Worm (Caenorhabditis elegans) whole organism, L3 larva: ENCODE measurements around the gene C46C2.6.
"Not testable (repeated sequence)": the region's sequence is repeated elsewhere in the genome, so short reads cannot be mapped to it uniquely, and the experiment has no call there.

Experiments
- R02D3.7 ChIP-seq: fragments of 150-350 bp; optimal IDR thresholded peaks from 2 replicates; lab custom pipeline; 2014; ENCODE audit warnings: missing biosample characterization, missing genetic modification characterization
- ZK546.5 ChIP-seq: sonication (generic microtip); optimal IDR thresholded peaks from 2 replicates; lab custom pipeline; 2017; ENCODE audit warnings: missing biosample characterization, missing genetic modification characterization
- aly-2 ChIP-seq: fragments of 150-350 bp; optimal IDR thresholded peaks from 2 replicates; lab custom pipeline; 2014; ENCODE audit warnings: missing biosample characterization, missing genetic modification characterization
- ama-1 ChIP-seq: fragments of 150-350 bp; optimal IDR thresholded peaks from 2 replicates; lab custom pipeline; 2018
- ceh-16 ChIP-seq: sonication (generic microtip); optimal IDR thresholded peaks from 2 replicates; lab custom pipeline; 2017; ENCODE audit warnings: missing biosample characterization, missing genetic modification characterization
- ceh-28 ChIP-seq: fragments of 150-350 bp; optimal IDR thresholded peaks from 2 replicates; lab custom pipeline; 2014; ENCODE audit warnings: missing biosample characterization, missing genetic modification reagents, missing genetic modification characterization
- ceh-82 ChIP-seq: fragments of 150-350 bp; optimal IDR thresholded peaks from 2 replicates; lab custom pipeline; 2014; ENCODE audit warnings: missing biosample characterization, missing genetic modification characterization
- ceh-9 ChIP-seq: sonication (generic microtip); optimal IDR thresholded peaks from 2 replicates; lab custom pipeline; 2018; ENCODE audit warnings: missing biosample characterization, missing genetic modification characterization
- egl-27 ChIP-seq: sonication (generic microtip); optimal IDR thresholded peaks from 4 replicates; lab custom pipeline; 2017; ENCODE audit warnings: missing biosample characterization, missing genetic modification reagents, missing genetic modification characterization
- egl-5 ChIP-seq: fragments of 150-350 bp; optimal IDR thresholded peaks from 2 replicates; lab custom pipeline; 2017; ENCODE audit warnings: missing biosample characterization, missing genetic modification reagents, missing genetic modification characterization, inconsistent platforms
- elt-1 ChIP-seq: fragments of 150-350 bp; optimal IDR thresholded peaks from 2 replicates; lab custom pipeline; 2014; ENCODE audit warnings: missing biosample characterization, missing genetic modification characterization
- elt-2 ChIP-seq: sonication (generic microtip); optimal IDR thresholded peaks from 2 replicates; lab custom pipeline; 2016; ENCODE audit warnings: missing genetic modification reagents, mild to moderate bottlenecking, missing genetic modification characterization, missing compliant biosample characterization
- fkh-10 ChIP-seq: sonication (generic microtip); optimal IDR thresholded peaks from 2 replicates; lab custom pipeline; 2017; ENCODE audit warnings: missing biosample characterization, missing genetic modification reagents, missing genetic modification characterization
- hmg-11 ChIP-seq: sonication (generic microtip); optimal IDR thresholded peaks from 2 replicates; lab custom pipeline; 2016; ENCODE audit warnings: missing genetic modification characterization, missing compliant biosample characterization
- jun-1 ChIP-seq: fragments of 150-350 bp; optimal IDR thresholded peaks from 2 replicates; lab custom pipeline; 2014; ENCODE audit warnings: missing biosample characterization, missing genetic modification reagents, missing genetic modification characterization
- lin-15B ChIP-seq: fragments of 150-350 bp; optimal IDR thresholded peaks from 2 replicates; lab custom pipeline; 2014; ENCODE audit warnings: missing biosample characterization, missing genetic modification characterization
- lin-39 ChIP-seq: fragments of 150-350 bp; optimal IDR thresholded peaks from 2 replicates; lab custom pipeline; 2018; ENCODE audit warnings: missing biosample characterization, missing genetic modification reagents, missing genetic modification characterization
- lsy-12 ChIP-seq: sonication (generic microtip); optimal IDR thresholded peaks from 2 replicates; lab custom pipeline; 2016; ENCODE audit warnings: mild to moderate bottlenecking, missing genetic modification characterization, missing compliant biosample characterization
- mml-1 ChIP-seq: fragments of 150-350 bp; sonication (generic microtip); optimal IDR thresholded peaks from 3 replicates; lab custom pipeline; 2014; ENCODE audit warnings: missing biosample characterization, missing genetic modification characterization
- nfya-1 ChIP-seq: sonication (generic microtip); optimal IDR thresholded peaks from 2 replicates; lab custom pipeline; 2017; ENCODE audit warnings: missing genetic modification characterization, mild to moderate bottlenecking, missing compliant biosample characterization, antibody characterized with exemption, moderate library complexity; ENCODE audit not compliant: insufficient read depth
- nhr-23 ChIP-seq: fragments of 150-350 bp; optimal IDR thresholded peaks from 2 replicates; lab custom pipeline; 2014; ENCODE audit warnings: missing biosample characterization, missing genetic modification reagents, missing genetic modification characterization
- nhr-25 ChIP-seq: sonication (generic microtip); optimal IDR thresholded peaks from 2 replicates; lab custom pipeline; 2017; ENCODE audit warnings: missing biosample characterization, missing genetic modification characterization
- nhr-28 ChIP-seq: fragments of 150-350 bp; optimal IDR thresholded peaks from 2 replicates; lab custom pipeline; 2014; ENCODE audit warnings: missing biosample characterization, missing genetic modification characterization
- nhr-43 ChIP-seq: sonication (generic microtip); optimal IDR thresholded peaks from 2 replicates; lab custom pipeline; 2016; ENCODE audit warnings: mild to moderate bottlenecking, missing genetic modification characterization, missing compliant biosample characterization; ENCODE audit not compliant: poor library complexity, severe bottlenecking
- nhr-76 ChIP-seq: fragments of 150-350 bp; sonication (generic microtip); optimal IDR thresholded peaks from 5 replicates; lab custom pipeline; 2014; ENCODE audit warnings: missing biosample characterization, missing genetic modification characterization
- nhr-77 ChIP-seq: fragments of 150-350 bp; optimal IDR thresholded peaks from 2 replicates; lab custom pipeline; 2014; ENCODE audit warnings: missing biosample characterization, missing genetic modification characterization
- pha-4 ChIP-seq: fragments of 150-350 bp; optimal IDR thresholded peaks from 2 replicates; lab custom pipeline; 2014; ENCODE audit warnings: missing biosample characterization, missing genetic modification reagents, missing genetic modification characterization
- pqm-1 ChIP-seq: fragments of 150-350 bp; optimal IDR thresholded peaks from 2 replicates; lab custom pipeline; 2017; ENCODE audit warnings: missing biosample characterization, missing genetic modification characterization, inconsistent platforms
- snpc-4 ChIP-seq: fragments of 150-350 bp; optimal IDR thresholded peaks from 2 replicates; lab custom pipeline; 2014; ENCODE audit warnings: missing biosample characterization, missing genetic modification characterization
- unc-62 ChIP-seq: fragments of 150-350 bp; sonication (generic microtip); optimal IDR thresholded peaks from 4 replicates; lab custom pipeline; 2014; ENCODE audit warnings: missing biosample characterization, missing genetic modification reagents, missing genetic modification characterization
- zag-1 ChIP-seq: fragments of 150-350 bp; optimal IDR thresholded peaks from 2 replicates; lab custom pipeline; 2014; ENCODE audit warnings: missing biosample characterization, missing genetic modification characterization

The C46C2.6 gene

DNA sequence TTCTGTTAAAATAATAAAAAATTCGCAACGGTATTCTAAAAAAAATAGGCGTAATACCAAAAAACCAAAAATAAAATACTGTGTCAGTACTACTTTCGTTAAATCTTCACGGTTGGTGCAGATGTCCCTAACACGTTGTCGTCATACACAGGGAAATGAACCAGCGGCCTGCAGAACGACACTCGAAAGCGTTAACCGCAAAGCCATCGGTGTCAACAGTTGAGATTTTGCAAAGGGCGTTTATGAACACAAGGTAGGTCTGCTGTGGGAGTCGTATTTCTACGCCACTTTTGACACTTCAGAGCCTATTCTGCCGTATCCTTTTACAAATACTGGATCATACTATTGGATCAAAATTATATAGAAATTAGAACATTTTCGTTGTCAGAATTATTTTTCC lies 21.0 kb upstream of the C46C2.6 start:
- TF ChIP-seq jun-1 (tag; lab: Kevin White, UChicago) (peak; percentile 53), egl-5 (tag; lab: Kevin White, UChicago) (peak; percentile 41), nhr-43 (tag; lab: Kevin White, UChicago) (peak; percentile 59), nhr-23 (tag; lab: Kevin White, UChicago) (peak; percentile 50), zag-1 (tag; lab: Kevin White, UChicago) (no peak), nhr-77 (tag; lab: Kevin White, UChicago) (no peak), egl-27 (tag; lab: Kevin White, UChicago) (no peak), lin-39 (tag; lab: Kevin White, UChicago) (peak; percentile 80), pha-4 (tag; lab: Kevin White, UChicago) (peak; percentile 78), lin-15B (peak; percentile 30), nhr-76 (tag; lab: Kevin White, UChicago) (no peak), nfya-1 (tag; lab: Kevin White, UChicago) (no peak), nhr-25 (tag; lab: Kevin White, UChicago) (peak; percentile 39)

- TF ChIP-seq ceh-82 (tag; lab: Kevin White, UChicago) (no peak), snpc-4 (tag; lab: Kevin White, UChicago) (no peak), ceh-16 (no peak), ZK546.5 (tag; lab: Kevin White, UChicago) (no peak), zag-1 (tag; lab: Kevin White, UChicago) (no peak), nhr-76 (tag; lab: Kevin White, UChicago) (no peak), elt-2 (no peak), elt-1 (tag; lab: Kevin White, UChicago) (no peak), ceh-9 (no peak), nhr-77 (tag; lab: Kevin White, UChicago) (no peak), nfya-1 (tag; lab: Kevin White, UChicago) (no peak), ama-1 (lab: Kevin White, UChicago) (no peak), aly-2 (no peak)
- TF ChIP-seq, all 47 proteins: peak for 0
These were observed 19.7 kb upstream of the C46C2.6 start, which contains the start of gene C46C2.5 for ce11 chrIV:9192522-9192921. C46C2.5 (minus strand) TSS chrIV:9192622.

DNA sequence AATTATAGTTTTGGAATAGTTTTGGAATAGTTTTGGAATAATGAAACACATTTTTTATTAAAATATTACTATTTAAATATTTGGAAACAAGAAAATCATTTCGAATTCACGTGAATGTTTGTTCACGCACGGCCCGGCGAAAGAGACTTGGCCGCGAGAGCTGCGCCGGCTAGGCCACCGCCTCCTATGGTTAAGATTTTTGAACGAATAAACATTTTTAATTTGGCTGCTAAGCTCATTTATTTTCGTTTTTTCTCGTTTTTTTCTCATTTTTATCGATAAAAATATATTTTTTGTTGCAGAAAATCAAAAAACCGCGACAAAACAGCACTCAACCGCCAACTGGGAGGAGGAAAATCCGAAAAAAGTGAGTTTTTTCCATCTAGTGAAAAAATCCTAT lies 17.7 kb upstream of the C46C2.6 start, which contains the start of gene C46C2.7:
Gene C46C2.7, plus strand, starts transcription at position 301 of the 400 bp plus-strand sequence.
- not testable (repeated sequence) for TF ChIP-seq nhr-77, ZK546.5, nhr-43 (tag; lab: Kevin White, UChicago)

DNA sequence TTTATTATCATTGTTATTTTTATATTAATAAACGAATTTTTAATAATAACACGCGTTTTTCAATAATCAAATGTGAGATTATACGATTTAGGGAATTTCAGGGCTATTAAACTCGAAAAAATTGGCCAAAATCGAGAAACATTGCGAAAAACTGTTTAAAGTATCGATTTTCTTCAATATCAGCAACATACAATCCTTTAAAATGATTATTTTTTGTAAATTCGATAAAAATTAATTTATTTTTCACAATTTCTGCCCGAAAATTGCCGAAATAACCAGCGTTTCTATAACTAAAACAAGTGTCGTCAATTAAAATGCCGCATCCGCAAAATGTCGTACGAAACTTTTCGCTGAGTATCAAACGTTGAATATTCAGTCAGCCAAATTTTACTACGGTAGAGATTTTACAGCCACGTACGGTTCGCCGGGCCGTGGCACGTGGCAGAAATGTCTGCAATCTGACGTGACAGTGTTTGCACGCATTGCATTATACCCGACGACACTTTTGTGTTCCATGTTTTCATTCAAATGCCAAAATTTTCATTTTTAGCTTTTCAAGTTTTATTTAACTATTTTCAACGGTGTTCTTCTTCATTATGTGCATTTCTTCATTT lies 16.1 kb upstream of the C46C2.6 start:
- peak; percentile 34 for TF ChIP-seq lsy-12 (tag; lab: Kevin White, UChicago)
- TF ChIP-seq nhr-25 (tag; lab: Kevin White, UChicago) = peak; percentile 43

DNA sequence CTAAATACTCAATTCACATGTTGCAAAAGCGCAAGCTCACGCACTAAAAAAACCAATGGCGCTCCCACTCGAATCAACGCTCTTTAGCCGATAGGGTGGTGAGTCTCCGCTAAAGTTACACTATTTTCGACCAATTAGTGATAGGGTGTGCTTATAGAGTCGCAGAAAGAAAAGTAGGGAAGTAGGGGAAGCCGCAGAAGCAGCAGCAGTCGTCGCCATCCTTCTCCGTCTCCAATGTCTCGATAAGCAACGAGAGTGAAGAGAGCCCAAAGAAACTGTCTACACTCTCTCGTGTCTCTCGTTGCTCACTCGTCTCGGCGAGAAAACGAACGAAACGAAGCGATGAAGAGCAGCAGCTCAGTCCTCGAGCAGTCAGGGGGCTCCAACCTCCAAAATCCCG lies 15.5 kb upstream of the C46C2.6 start:
- no peak for TF ChIP-seq ceh-16
- TF ChIP-seq snpc-4 (tag; lab: Kevin White, UChicago) = peak; percentile 63
- no peak for TF ChIP-seq elt-1 (tag; lab: Kevin White, UChicago)
- TF ChIP-seq R02D3.7 (tag; lab: Kevin White, UChicago) = no peak
- TF ChIP-seq jun-1 (tag; lab: Kevin White, UChicago) = peak; percentile 72
- TF ChIP-seq ceh-28 (tag; lab: Kevin White, UChicago) = peak; percentile 25
- peak; percentile 44 for TF ChIP-seq lin-15B
- peak; percentile 66 for TF ChIP-seq fkh-10
- TF ChIP-seq nhr-28 (tag; lab: Kevin White, UChicago) = no peak
- no peak for TF ChIP-seq lsy-12 (tag; lab: Kevin White, UChicago)
- peak; percentile 39 for TF ChIP-seq egl-27 (tag; lab: Kevin White, UChicago)
- TF ChIP-seq unc-62 = peak; percentile 42
- TF ChIP-seq hmg-11 = peak; percentile 84
- peak; percentile 62 for TF ChIP-seq elt-2
- TF ChIP-seq pqm-1 (tag; lab: Kevin White, UChicago) = peak; percentile 71
- TF ChIP-seq pha-4 (tag; lab: Kevin White, UChicago) = peak; percentile 77
- peak; percentile 49 for TF ChIP-seq lin-39 (tag; lab: Kevin White, UChicago)
- TF ChIP-seq nhr-43 (tag; lab: Kevin White, UChicago) = peak; percentile 29
- TF ChIP-seq aly-2 = no peak
- peak; percentile 97 for TF ChIP-seq nfya-1 (tag; lab: Kevin White, UChicago)
- TF ChIP-seq ama-1 (lab: Kevin White, UChicago) = peak; percentile 29
- no peak for TF ChIP-seq mml-1 (tag; lab: Kevin White, UChicago)
